Worm (Caenorhabditis elegans) whole organism, L4 larva: ENCODE results near the gene rps-28.

Experiments used
- D1046.2 ChIP-seq: fragments of 200-800 bp; sonication (Bioruptor generic); IDR thresholded peaks from 2 replicates; pipeline ENCODE4 v1.3.6; 2022; ENCODE audit warnings: missing genetic modification characterization, missing compliant biosample characterization
- F37D6.2 ChIP-seq: sonication (generic microtip); optimal IDR thresholded peaks from 2 replicates; lab custom pipeline; 2016; ENCODE audit warnings: mild to moderate bottlenecking, missing genetic modification characterization, missing compliant biosample characterization
- F44E2.7 ChIP-seq: fragments of 200-800 bp; sonication (Bioruptor generic); IDR thresholded peaks from 2 replicates; pipeline ENCODE4 v2.1.2; 2022; ENCODE audit warnings: missing genetic modification characterization, missing compliant biosample characterization
- R02D3.7 ChIP-seq: fragments of 150-350 bp; sonication (generic microtip); optimal IDR thresholded peaks from 3 replicates; lab custom pipeline; 2014; ENCODE audit warnings: missing biosample characterization, missing genetic modification characterization
- T20F7.1 ChIP-seq: fragments of 200-800 bp; sonication (Bioruptor generic); optimal IDR thresholded peaks from 2 replicates; lab custom pipeline; 2018; ENCODE audit warnings: mild to moderate bottlenecking, missing genetic modification characterization, missing compliant biosample characterization
- T26A8.4 ChIP-seq: fragments of 200-800 bp; sonication (Bioruptor generic); IDR thresholded peaks from 2 replicates; pipeline ENCODE4 v1.3.6; 2022; ENCODE audit warnings: missing genetic modification characterization, missing compliant biosample characterization
- Y5F2A.4 ChIP-seq: fragments of 200-800 bp; sonication (Bioruptor generic); optimal IDR thresholded peaks from 2 replicates; lab custom pipeline; 2018; ENCODE audit warnings: mild to moderate bottlenecking, missing genetic modification characterization, missing compliant biosample characterization
- Y75B8A.6 ChIP-seq: fragments of 200-800 bp; sonication (Bioruptor generic); IDR thresholded peaks from 2 replicates; pipeline ENCODE4 v1.3.6; 2022; ENCODE audit warnings: missing genetic modification reagents, missing genetic modification characterization, missing compliant biosample characterization
- arid-1 ChIP-seq: fragments of 200-800 bp; sonication (Bioruptor generic); conservative IDR thresholded peaks from 2 replicates; pipeline ENCODE4 v1.3.6; 2022; ENCODE audit warnings: missing genetic modification reagents, missing genetic modification characterization, missing compliant biosample characterization
- attf-4 ChIP-seq: sonication (generic microtip); optimal IDR thresholded peaks from 3 replicates; lab custom pipeline; 2017; ENCODE audit warnings: missing biosample characterization, missing genetic modification characterization
- ceh-28 ChIP-seq: fragments of 150-350 bp; optimal IDR thresholded peaks from 2 replicates; lab custom pipeline; 2014; ENCODE audit warnings: missing biosample characterization, missing genetic modification reagents, missing genetic modification characterization
- ceh-32 ChIP-seq: sonication (generic microtip); optimal IDR thresholded peaks from 2 replicates; lab custom pipeline; 2016; ENCODE audit warnings: mild to moderate bottlenecking, missing genetic modification characterization, missing compliant biosample characterization; ENCODE audit not compliant: poor library complexity
- ceh-62 ChIP-seq: sonication (generic microtip); optimal IDR thresholded peaks from 2 replicates; lab custom pipeline; 2017; ENCODE audit warnings: missing biosample characterization, missing genetic modification characterization
- ces-1 ChIP-seq: fragments of 150-350 bp; sonication (generic microtip); optimal IDR thresholded peaks from 4 replicates; lab custom pipeline; 2014; ENCODE audit warnings: missing biosample characterization, missing genetic modification reagents, missing genetic modification characterization
- cey-2 ChIP-seq: sonication (generic microtip); optimal IDR thresholded peaks from 3 replicates; lab custom pipeline; 2017; ENCODE audit warnings: missing genetic modification characterization, mild to moderate bottlenecking, missing compliant biosample characterization, antibody characterized with exemption, borderline replicate concordance; ENCODE audit not compliant: insufficient read depth
- ctbp-1 ChIP-seq: fragments of 200-800 bp; sonication (Bioruptor generic); IDR thresholded peaks from 2 replicates; pipeline ENCODE4 v1.3.6; 2022; ENCODE audit warnings: missing genetic modification reagents, missing genetic modification characterization, missing compliant biosample characterization
- daf-12 ChIP-seq: fragments of 150-350 bp; optimal IDR thresholded peaks from 2 replicates; lab custom pipeline; 2014; ENCODE audit warnings: missing biosample characterization, missing genetic modification reagents, missing genetic modification characterization
- daf-16 ChIP-seq, 3 experiments: sonication (generic microtip); optimal IDR thresholded peaks; 2 replicates each; lab custom pipeline; 2016 to 2017; ENCODE audit warnings: missing genetic modification characterization in 3 of 3, missing genetic modification reagents in 3 of 3, mild to moderate bottlenecking in 2 of 3, missing compliant biosample characterization in 2 of 3, missing biosample characterization in 1 of 3, moderate library complexity in 1 of 3
- daf-19 ChIP-seq: fragments of 200-800 bp; sonication (Bioruptor generic); conservative IDR thresholded peaks from 2 replicates; pipeline ENCODE4 v1.3.6; 2022; ENCODE audit warnings: missing genetic modification characterization, missing compliant biosample characterization
- daf-8 ChIP-seq: fragments of 200-800 bp; sonication (Bioruptor generic); IDR thresholded peaks from 2 replicates; pipeline ENCODE4 v1.3.6; 2022; ENCODE audit warnings: missing genetic modification characterization, missing compliant biosample characterization
- dmd-8 ChIP-seq: fragments of 200-800 bp; sonication (Bioruptor generic); IDR thresholded peaks from 2 replicates; pipeline ENCODE4 v1.3.6; 2022; ENCODE audit warnings: missing genetic modification characterization, missing compliant biosample characterization
- dpl-1 ChIP-seq: fragments of 150-350 bp; optimal IDR thresholded peaks from 2 replicates; lab custom pipeline; 2014; ENCODE audit warnings: missing biosample characterization, missing genetic modification reagents, missing genetic modification characterization
- dve-1 ChIP-seq: sonication (generic microtip); optimal IDR thresholded peaks from 2 replicates; lab custom pipeline; 2017; ENCODE audit warnings: antibody characterized with exemption, mild to moderate bottlenecking, missing genetic modification characterization, missing compliant biosample characterization; ENCODE audit not compliant: insufficient read depth
- egl-27 ChIP-seq: sonication (generic microtip); optimal IDR thresholded peaks from 3 replicates; lab custom pipeline; 2017; ENCODE audit warnings: missing biosample characterization, missing genetic modification reagents, missing genetic modification characterization
- fos-1 ChIP-seq: fragments of 150-350 bp; optimal IDR thresholded peaks from 2 replicates; lab custom pipeline; 2014; ENCODE audit warnings: missing biosample characterization, missing genetic modification characterization
- hif-1 ChIP-seq, 2 experiments: sonication (generic microtip); optimal IDR thresholded peaks; 2 replicates each; lab custom pipeline; 2016 to 2017; ENCODE audit warnings: missing compliant biosample characterization in 2 of 2, missing genetic modification characterization in 2 of 2, missing genetic modification reagents in 2 of 2, missing genotype in 2 of 2, mild to moderate bottlenecking in 1 of 2
- lim-7 ChIP-seq: fragments of 200-800 bp; sonication (Bioruptor generic); IDR thresholded peaks from 2 replicates; pipeline ENCODE4 v1.3.6; 2022; ENCODE audit warnings: missing genetic modification characterization, missing compliant biosample characterization
- lin-13 ChIP-seq: fragments of 150-350 bp; optimal IDR thresholded peaks from 2 replicates; lab custom pipeline; 2014; ENCODE audit warnings: missing biosample characterization, missing genetic modification reagents, missing genetic modification characterization
- lin-38 ChIP-seq: fragments of 200-800 bp; sonication (Bioruptor generic); IDR thresholded peaks from 2 replicates; pipeline ENCODE4 v1.3.6; 2022; ENCODE audit warnings: missing genetic modification reagents, missing genetic modification characterization, missing compliant biosample characterization
- lin-39 ChIP-seq: fragments of 150-350 bp; optimal IDR thresholded peaks from 2 replicates; lab custom pipeline; 2014; ENCODE audit warnings: missing biosample characterization, missing genetic modification reagents, missing genetic modification characterization
- lir-3 ChIP-seq: sonication (generic microtip); optimal IDR thresholded peaks from 2 replicates; lab custom pipeline; 2016; ENCODE audit warnings: mild to moderate bottlenecking, missing genetic modification characterization, missing compliant biosample characterization
- lsy-2 ChIP-seq, 2 experiments: fragments of 150-350 bp in 1 of 2; sonication (generic microtip) in 1 of 2; optimal IDR thresholded peaks; 2 replicates each; lab custom pipeline; 2014 to 2017; ENCODE audit warnings: missing biosample characterization in 2 of 2, missing genetic modification characterization in 2 of 2
- mdt-29 ChIP-seq: fragments of 200-800 bp; sonication (Bioruptor generic); IDR thresholded peaks from 2 replicates; pipeline ENCODE4 v1.3.6; 2022; ENCODE audit warnings: missing genetic modification reagents, missing genetic modification characterization, missing compliant biosample characterization
- mep-1 ChIP-seq: fragments of 150-350 bp; sonication (generic microtip); optimal IDR thresholded peaks from 3 replicates; lab custom pipeline; 2014; ENCODE audit warnings: missing biosample characterization, missing genetic modification characterization
- mes-2 ChIP-seq: sonication (generic microtip); optimal IDR thresholded peaks from 2 replicates; lab custom pipeline; 2016; ENCODE audit warnings: missing genotype, mild to moderate bottlenecking, missing genetic modification characterization, missing compliant biosample characterization; ENCODE audit not compliant: poor library complexity, severe bottlenecking
- mxl-2 ChIP-seq: fragments of 200-800 bp; sonication (Bioruptor generic); conservative IDR thresholded peaks from 2 replicates; pipeline ENCODE4 v1.3.6; 2022; ENCODE audit warnings: missing genetic modification reagents, missing genetic modification characterization, missing compliant biosample characterization
- mxl-3 ChIP-seq: fragments of 200-800 bp; sonication (Bioruptor generic); optimal IDR thresholded peaks from 2 replicates; lab custom pipeline; 2018; ENCODE audit warnings: mild to moderate bottlenecking, missing genetic modification characterization, missing compliant biosample characterization
- nhr-10 ChIP-seq: fragments of 150-350 bp; optimal IDR thresholded peaks from 2 replicates; lab custom pipeline; 2014; ENCODE audit warnings: missing biosample characterization, missing genetic modification characterization
- nhr-42 ChIP-seq: fragments of 200-800 bp; sonication (Bioruptor generic); IDR thresholded peaks from 2 replicates; pipeline ENCODE4 v1.3.6; 2022; ENCODE audit warnings: missing genetic modification characterization, missing compliant biosample characterization
- nhr-6 ChIP-seq: fragments of 150-350 bp; optimal IDR thresholded peaks from 2 replicates; lab custom pipeline; 2014; ENCODE audit warnings: missing biosample characterization, missing genetic modification characterization
- saeg-2 ChIP-seq: fragments of 200-800 bp; sonication (Bioruptor generic); IDR thresholded peaks from 2 replicates; pipeline ENCODE4 v1.3.6; 2022; ENCODE audit warnings: missing genetic modification reagents, missing genetic modification characterization, missing compliant biosample characterization
- sdz-12 ChIP-seq: fragments of 200-800 bp; sonication (Bioruptor generic); optimal IDR thresholded peaks from 2 replicates; lab custom pipeline; 2018; ENCODE audit warnings: mild to moderate bottlenecking, missing genetic modification characterization, missing compliant biosample characterization
- set-16 ChIP-seq: fragments of 200-800 bp; sonication (Bioruptor generic); IDR thresholded peaks from 2 replicates; pipeline ENCODE4 v1.3.6; 2022; ENCODE audit warnings: missing genetic modification reagents, missing genetic modification characterization, missing compliant biosample characterization
- snpc-4 ChIP-seq: fragments of 150-350 bp; optimal IDR thresholded peaks from 2 replicates; lab custom pipeline; 2014; ENCODE audit warnings: missing biosample characterization, missing genetic modification characterization
- spr-1 ChIP-seq: sonication (generic microtip); optimal IDR thresholded peaks from 2 replicates; lab custom pipeline; 2016; ENCODE audit warnings: mild to moderate bottlenecking, missing genetic modification characterization, missing compliant biosample characterization
- unc-62 ChIP-seq, 3 experiments: fragments of 150-350 bp in 1 of 3; sonication (generic microtip); optimal IDR thresholded peaks in 2 of 3; peaks in 1 of 3; 1 replicate in 1 of 3; 2 replicates in 2 of 3; lab custom pipeline; 2014 to 2017; ENCODE audit warnings: missing biosample characterization in 3 of 3, missing genetic modification characterization in 3 of 3, missing genetic modification reagents in 3 of 3, missing genotype in 1 of 3
- zag-1 ChIP-seq: fragments of 150-350 bp; optimal IDR thresholded peaks from 2 replicates; lab custom pipeline; 2014; ENCODE audit warnings: missing biosample characterization, missing genetic modification characterization
- ztf-7 ChIP-seq: fragments of 150-350 bp; optimal IDR thresholded peaks from 2 replicates; lab custom pipeline; 2014; ENCODE audit warnings: missing biosample characterization, missing genetic modification characterization

Gene rps-28

DNA sequence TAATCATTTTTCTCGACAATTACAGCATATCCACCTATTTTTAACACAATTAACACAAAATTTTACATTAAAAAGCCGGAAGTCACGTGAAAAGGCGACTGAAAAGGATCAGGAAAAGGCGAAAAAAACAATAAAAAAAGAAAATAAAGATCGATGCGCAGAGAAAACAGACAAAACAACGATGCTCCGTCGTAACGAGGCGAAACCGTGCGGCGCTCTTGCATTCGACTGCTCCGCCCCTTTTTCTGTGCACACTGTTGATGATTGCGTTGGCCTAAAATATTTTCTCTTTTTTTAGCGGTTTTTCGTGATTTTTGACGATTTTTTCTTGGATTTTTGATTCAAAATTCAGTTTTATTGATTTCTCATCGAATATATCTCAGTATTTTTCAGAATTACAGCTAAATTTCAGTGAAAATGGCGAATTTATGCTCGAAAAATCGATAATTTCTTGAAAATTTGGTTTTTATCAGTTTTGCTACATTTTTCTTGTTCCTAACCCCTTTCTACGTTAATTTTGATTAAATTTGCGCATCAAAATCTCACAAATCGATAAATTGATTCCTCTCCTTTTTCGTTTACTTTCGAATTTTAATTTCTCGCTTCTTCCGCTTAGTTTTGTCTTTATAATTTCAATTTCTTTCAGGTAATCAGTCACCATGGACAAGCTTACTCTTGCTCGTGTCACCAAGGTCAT, at the start of gene rps-28 (continued):
- TF ChIP-seq daf-12 (tag; lab: Kevin White, UChicago), result no peak
- TF ChIP-seq mxl-2, result 0 out of 2 replicates have a peak, but pooled peaks have one; percentile 27
- peak; percentile 91 for TF ChIP-seq dpl-1 (GFP tag; lab: Kevin White, UChicago)
- no peak for TF ChIP-seq ceh-32
- no peak for TF ChIP-seq fos-1
- TF ChIP-seq daf-16 (GFP tag; optimal IDR thresholded peaks at IDR 0.05; lab: Kevin White, UChicago), result peak; percentile 17 to 61
- peak; percentile 85 for TF ChIP-seq daf-16 (tag; optimal IDR thresholded peaks at IDR 0.05; lab: Kevin White, UChicago)
- TF ChIP-seq ztf-7 (tag; lab: Kevin White, UChicago), result peak; percentile 84
- peak; percentile 100 for TF ChIP-seq T20F7.1 (GFP tag; lab: Kevin White, UChicago)
- no peak for TF ChIP-seq daf-19 (GFP tag; lab: Robert Waterston, UW)
- peak; percentile 62; the same call in 1 of the 2 replicates for TF ChIP-seq saeg-2 (GFP tag; lab: Robert Waterston, UW)
- peak; percentile 91 for TF ChIP-seq T26A8.4 (GFP tag; lab: Robert Waterston, UW)
- no peak for TF ChIP-seq cey-2 (tag; lab: Kevin White, UChicago)
- no peak for TF ChIP-seq sdz-12
- peak in 1 of 2 experiments; percentile 92 for TF ChIP-seq unc-62 (GFP tag; optimal IDR thresholded peaks at IDR 0.05 in 1 of 2; lab: Kevin White, UChicago)
- no peak for TF ChIP-seq unc-62 (tag; optimal IDR thresholded peaks at IDR 0.05; lab: Kevin White, UChicago)
- no peak for TF ChIP-seq daf-8 (GFP tag; lab: Robert Waterston, UW)
- peak; percentile 86 for TF ChIP-seq nhr-42
- peak; percentile 19 for TF ChIP-seq lin-39 (tag; lab: Kevin White, UChicago)
- peak; percentile 53; the same call in 1 of the 2 replicates for TF ChIP-seq set-16 (GFP tag; lab: Robert Waterston, UW)
- peak; percentile 97 for TF ChIP-seq lin-13 (GFP tag; lab: Kevin White, UChicago)
- peak; percentile 66; the same call in 1 of the 2 replicates for TF ChIP-seq lim-7
- TF ChIP-seq mdt-29 (GFP tag; lab: Robert Waterston, UW), result peak; percentile 65; the same call in 1 of the 2 replicates
- peak; percentile 88 for TF ChIP-seq ces-1
- TF ChIP-seq R02D3.7, result peak; percentile 35
- TF ChIP-seq arid-1 (GFP tag; lab: Robert Waterston, UW), result peak; percentile 90
- peak; percentile 89 for TF ChIP-seq F37D6.2 (tag; lab: Kevin White, UChicago)
- no peak for TF ChIP-seq ceh-62 (tag; lab: Kevin White, UChicago)
- peak; percentile 90 for TF ChIP-seq nhr-6 (tag; lab: Kevin White, UChicago)
- TF ChIP-seq Y5F2A.4 (GFP tag; lab: Kevin White, UChicago), result peak; percentile 28
- TF ChIP-seq hif-1 (tag; optimal IDR thresholded peaks at IDR 0.05; lab: Kevin White, UChicago), result peak; percentile 51 to 87
- TF ChIP-seq ceh-28, result peak; percentile 72
- peak; percentile 87 for TF ChIP-seq D1046.2 (GFP tag; lab: Robert Waterston, UW)
- peak; percentile 84 for TF ChIP-seq mxl-3 (GFP tag; lab: Kevin White, UChicago)
- TF ChIP-seq ctbp-1 (GFP tag; lab: Robert Waterston, UW), result peak; percentile 78
- no peak for TF ChIP-seq F44E2.7 (GFP tag; lab: Robert Waterston, UW)
- TF ChIP-seq dve-1 (tag; lab: Kevin White, UChicago), result peak; percentile 98
- no peak for TF ChIP-seq egl-27
- no peak for TF ChIP-seq attf-4 (tag; lab: Kevin White, UChicago)
- peak; percentile 87 to 96 for TF ChIP-seq lsy-2 (tag; optimal IDR thresholded peaks at IDR 0.05; lab: Kevin White, UChicago)
- no peak for TF ChIP-seq lir-3 (tag; lab: Kevin White, UChicago)
- peak; percentile 37 for TF ChIP-seq nhr-10 (tag; lab: Kevin White, UChicago)
- peak; percentile 98 for TF ChIP-seq mep-1
- peak; percentile 93 for TF ChIP-seq lin-38 (GFP tag; lab: Robert Waterston, UW)
- peak; percentile 97 for TF ChIP-seq mes-2
- TF ChIP-seq dmd-8 (GFP tag; lab: Robert Waterston, UW), result 0 out of 2 replicates have a peak, but pooled peaks have one; percentile 17
- no peak for TF ChIP-seq Y75B8A.6 (GFP tag; lab: Robert Waterston, UW)
- TF ChIP-seq spr-1 (tag; lab: Kevin White, UChicago), result peak; percentile 90
- TF ChIP-seq zag-1 (tag; lab: Kevin White, UChicago), result peak; percentile 19
- TF ChIP-seq snpc-4 (tag; lab: Kevin White, UChicago), result peak; percentile 39
